Worm (Caenorhabditis elegans) whole organism, L4/young adult: ENCODE data around the gene nhr-67.

ENCODE experiments used
- W03F9.2 ChIP-seq: fragments of 150-350 bp; optimal IDR thresholded peaks from 2 replicates; lab custom pipeline; 2014; ENCODE audit warnings: missing biosample characterization, missing genetic modification characterization
- dao-5 ChIP-seq: sonication (generic microtip); optimal IDR thresholded peaks from 2 replicates; lab custom pipeline; 2016; ENCODE audit warnings: missing genotype, missing genetic modification characterization, moderate library complexity, missing compliant biosample characterization

- no peak for TF ChIP-seq W03F9.2 (tag; lab: Kevin White, UChicago)
- no peak for TF ChIP-seq dao-5
Measured at ce11 chrIV:11180077-11180476, 10.5 kb downstream of the nhr-67 start.
